Worm (Caenorhabditis elegans) whole organism, L3 larva: ENCODE data around the gene nas-15.

Experiments used
- ZK546.5 ChIP-seq: sonication (generic microtip); optimal IDR thresholded peaks from 2 replicates; lab custom pipeline; 2017; ENCODE audit warnings: missing biosample characterization, missing genetic modification characterization
- nfya-1 ChIP-seq: sonication (generic microtip); optimal IDR thresholded peaks from 2 replicates; lab custom pipeline; 2017; ENCODE audit warnings: missing genetic modification characterization, mild to moderate bottlenecking, missing compliant biosample characterization, antibody characterized with exemption, moderate library complexity; ENCODE audit not compliant: insufficient read depth
- nhr-23 ChIP-seq: fragments of 150-350 bp; optimal IDR thresholded peaks from 2 replicates; lab custom pipeline; 2014; ENCODE audit warnings: missing biosample characterization, missing genetic modification reagents, missing genetic modification characterization
- nhr-237 ChIP-seq: fragments of 150-350 bp; optimal IDR thresholded peaks from 2 replicates; lab custom pipeline; 2014; ENCODE audit warnings: missing biosample characterization, missing genetic modification characterization
- nhr-25 ChIP-seq: sonication (generic microtip); optimal IDR thresholded peaks from 2 replicates; lab custom pipeline; 2017; ENCODE audit warnings: missing biosample characterization, missing genetic modification characterization
- nhr-76 ChIP-seq: fragments of 150-350 bp; sonication (generic microtip); optimal IDR thresholded peaks from 5 replicates; lab custom pipeline; 2014; ENCODE audit warnings: missing biosample characterization, missing genetic modification characterization
- skn-1 ChIP-seq: fragments of 150-350 bp; optimal IDR thresholded peaks from 2 replicates; lab custom pipeline; 2014; ENCODE audit warnings: missing biosample characterization, missing genetic modification characterization

Gene nas-15

ce11 chrX:827502-827901 lies 50.0 kb downstream of the nas-15 start (continued):
- TF ChIP-seq ZK546.5 (tag; lab: Kevin White, UChicago) (no peak), nfya-1 (peak; percentile 76), nhr-76 (tag; lab: Kevin White, UChicago) (no peak), nhr-23 (tag; lab: Kevin White, UChicago) (peak; percentile 44)

- TF ChIP-seq nhr-25 (tag; lab: Kevin White, UChicago) (no peak), nhr-237 (tag; lab: Kevin White, UChicago) (no peak), nhr-23 (tag; lab: Kevin White, UChicago) (no peak), skn-1 (tag; lab: Kevin White, UChicago) (no peak)
These were observed 51.1 kb downstream of the nas-15 start, which contains the start of gene wdr-54 for ce11 chrX:828603-829002. wdr-54 (plus strand) TSS chrX:828903.
